Fruit fly (Drosophila melanogaster) whole organism, embryonic: Measurements from ENCODE around the gene CG32631.

Experiments used
- Adf1 ChIP-seq: fragments of 200-800 bp; sonication (Bioruptor generic); IDR thresholded peaks from 2 replicates; pipeline ENCODE4 v1.3.6; 2022; ENCODE audit warnings: missing biosample characterization, missing genetic modification characterization
- Atf3 ChIP-seq: fragments of 200-800 bp; sonication (Bioruptor generic); optimal IDR thresholded peaks from 3 replicates; lab custom pipeline; 2016; ENCODE audit warnings: missing biosample characterization, missing genetic modification characterization
- Blimp-1 ChIP-seq: fragments of 200-800 bp; sonication (Bioruptor generic); optimal IDR thresholded peaks from 3 replicates; lab custom pipeline; 2018; ENCODE audit warnings: missing biosample characterization, missing genetic modification characterization, mild to moderate bottlenecking, moderate library complexity, missing genetic modification reagents
- CG10321 ChIP-seq: fragments of 200-800 bp; sonication (Bioruptor generic); IDR thresholded peaks from 2 replicates; pipeline ENCODE4 v1.3.6; 2022; ENCODE audit warnings: missing biosample characterization, missing genetic modification characterization
- CG11695 ChIP-seq: fragments of 200-800 bp; sonication (Bioruptor generic); IDR thresholded peaks from 3 replicates; pipeline ENCODE4 v1.3.6; 2022; ENCODE audit warnings: missing biosample characterization, missing genetic modification characterization
- CG14050 ChIP-seq: fragments of 200-800 bp; sonication (Bioruptor generic); IDR thresholded peaks from 3 replicates; pipeline ENCODE4 v1.3.6; 2022; ENCODE audit warnings: missing biosample characterization, missing genetic modification characterization
- CG15514 ChIP-seq: fragments of 200-800 bp; sonication (Bioruptor generic); optimal IDR thresholded peaks from 3 replicates; lab custom pipeline; 2017; ENCODE audit warnings: missing biosample characterization, missing genetic modification characterization, mild to moderate bottlenecking, moderate library complexity, missing genetic modification reagents
- CG16815 ChIP-seq: fragments of 200-800 bp; sonication (Bioruptor generic); optimal IDR thresholded peaks from 3 replicates; lab custom pipeline; 2017; ENCODE audit warnings: missing biosample characterization, mild to moderate bottlenecking, missing genetic modification characterization
- CG16863 ChIP-seq: fragments of 200-800 bp; sonication (Bioruptor generic); optimal IDR thresholded peaks from 3 replicates; lab custom pipeline; 2016; ENCODE audit warnings: missing biosample characterization, missing genetic modification characterization
- CG1832 ChIP-seq: fragments of 200-800 bp; sonication (Bioruptor generic); optimal IDR thresholded peaks from 2 replicates; lab custom pipeline; 2017; ENCODE audit warnings: missing biosample characterization, mild to moderate bottlenecking, missing genetic modification characterization, inconsistent platforms
- CG2116 ChIP-seq: fragments of 200-800 bp; sonication (Bioruptor generic); optimal IDR thresholded peaks from 3 replicates; lab custom pipeline; 2018; ENCODE audit warnings: missing biosample characterization, mild to moderate bottlenecking, missing genetic modification characterization
- CG30403 ChIP-seq: fragments of 200-800 bp; sonication (Bioruptor generic); optimal IDR thresholded peaks from 3 replicates; lab custom pipeline; 2016; ENCODE audit warnings: missing biosample characterization, missing genetic modification characterization
- CG34422 ChIP-seq: fragments of 200-800 bp; sonication (Bioruptor generic); IDR thresholded peaks from 3 replicates; pipeline ENCODE4 v1.3.6; 2022; ENCODE audit warnings: missing biosample characterization, missing genetic modification characterization
- CG4282 ChIP-seq: fragments of 200-800 bp; sonication (Bioruptor generic); optimal IDR thresholded peaks from 2 replicates; lab custom pipeline; 2016; ENCODE audit warnings: missing biosample characterization, missing genetic modification characterization
- CG7839 ChIP-seq: fragments of 200-800 bp; sonication (Bioruptor generic); optimal IDR thresholded peaks from 3 replicates; lab custom pipeline; 2018; ENCODE audit warnings: missing biosample characterization, mild to moderate bottlenecking, missing genetic modification characterization, moderate library complexity
- CG7963 ChIP-seq: fragments of 200-800 bp; sonication (Bioruptor generic); IDR thresholded peaks from 3 replicates; pipeline ENCODE4 v1.3.6; 2022; ENCODE audit warnings: missing biosample characterization, missing genetic modification characterization; ENCODE audit not compliant: partially characterized antibody
- CG8944 ChIP-seq: fragments of 200-800 bp; sonication (Bioruptor generic); optimal IDR thresholded peaks from 3 replicates; lab custom pipeline; 2016; ENCODE audit warnings: missing biosample characterization, missing genetic modification characterization
- CG9797 ChIP-seq: fragments of 200-800 bp; sonication (Bioruptor generic); optimal IDR thresholded peaks from 3 replicates; lab custom pipeline; 2018; ENCODE audit warnings: missing biosample characterization, mild to moderate bottlenecking, missing genetic modification characterization
- CrebB ChIP-seq: fragments of 200-800 bp; sonication (Bioruptor generic); optimal IDR thresholded peaks from 3 replicates; lab custom pipeline; 2018; ENCODE audit warnings: missing biosample characterization, mild to moderate bottlenecking, missing genetic modification characterization
- Dp ChIP-seq: fragments of 200-800 bp; sonication (Bioruptor generic); optimal IDR thresholded peaks from 2 replicates; lab custom pipeline; 2018; ENCODE audit warnings: missing biosample characterization, mild to moderate bottlenecking, missing genetic modification characterization, moderate library complexity
- Drgx ChIP-seq: fragments of 200-800 bp; sonication (Bioruptor generic); IDR thresholded peaks from 2 replicates; pipeline ENCODE4 v1.3.6; 2022; ENCODE audit warnings: missing biosample characterization, missing genetic modification characterization
- E2f1 ChIP-seq: fragments of 200-800 bp; sonication (Bioruptor generic); IDR thresholded peaks from 2 replicates; pipeline ENCODE4 v1.3.6; 2022; ENCODE audit warnings: missing biosample characterization, missing genetic modification characterization
- E2f2 ChIP-seq: fragments of 200-800 bp; sonication (Bioruptor generic); IDR thresholded peaks from 2 replicates; pipeline ENCODE4 v1.3.6; 2022; ENCODE audit warnings: missing biosample characterization, missing genetic modification characterization
- Elba2 ChIP-seq: fragments of 200-800 bp; sonication (Bioruptor generic); optimal IDR thresholded peaks from 3 replicates; lab custom pipeline; 2016; ENCODE audit warnings: missing biosample characterization, missing genetic modification characterization
- Ets97D ChIP-seq: fragments of 200-800 bp; sonication (Bioruptor generic); optimal IDR thresholded peaks from 3 replicates; lab custom pipeline; 2016; ENCODE audit warnings: missing biosample characterization, missing genetic modification characterization
- Fer3 ChIP-seq: fragments of 200-800 bp; sonication (Bioruptor generic); optimal IDR thresholded peaks from 2 replicates; lab custom pipeline; 2018; ENCODE audit warnings: missing biosample characterization, mild to moderate bottlenecking, missing genetic modification characterization, moderate library complexity
- Hmx ChIP-seq: fragments of 200-800 bp; sonication (Bioruptor generic); optimal IDR thresholded peaks from 2 replicates; lab custom pipeline; 2016; ENCODE audit warnings: missing biosample characterization, missing genetic modification characterization
- Hr51 ChIP-seq, 2 experiments: fragments of 200-800 bp; sonication (Bioruptor generic); optimal IDR thresholded peaks; 2 replicates in 1 of 2; 3 replicates in 1 of 2; lab custom pipeline; 2016 to 2018; ENCODE audit warnings: missing biosample characterization in 2 of 2, missing genetic modification characterization in 2 of 2, mild to moderate bottlenecking in 1 of 2, moderate library complexity in 1 of 2
- Optix ChIP-seq: fragments of 200-800 bp; sonication (Bioruptor generic); IDR thresholded peaks from 3 replicates; pipeline ENCODE4 v1.3.6; 2022; ENCODE audit warnings: missing biosample characterization, missing genetic modification characterization
- Sox100B ChIP-seq: fragments of 200-800 bp; sonication (Bioruptor generic); optimal IDR thresholded peaks from 3 replicates; lab custom pipeline; 2018; ENCODE audit warnings: missing biosample characterization, mild to moderate bottlenecking, missing genetic modification characterization
- Sry-δ ChIP-seq: fragments of 200-800 bp; sonication (Bioruptor generic); optimal IDR thresholded peaks from 2 replicates; lab custom pipeline; 2016; ENCODE audit warnings: missing biosample characterization, missing genetic modification characterization
- al ChIP-seq: fragments of 200-800 bp; sonication (Bioruptor generic); IDR thresholded peaks from 2 replicates; pipeline ENCODE4 v1.3.6; 2022; ENCODE audit warnings: missing biosample characterization, missing genetic modification characterization
- ap ChIP-seq: fragments of 200-800 bp; sonication (Bioruptor generic); IDR thresholded peaks from 2 replicates; pipeline ENCODE4 v1.3.6; 2022; ENCODE audit warnings: missing biosample characterization, missing genetic modification characterization
- ara ChIP-seq: fragments of 200-800 bp; sonication (Bioruptor generic); IDR thresholded peaks from 2 replicates; pipeline ENCODE4 v1.3.6; 2022; ENCODE audit warnings: missing biosample characterization, missing genetic modification characterization
- bigmax ChIP-seq: fragments of 200-800 bp; sonication (Bioruptor generic); optimal IDR thresholded peaks from 2 replicates; lab custom pipeline; 2018; ENCODE audit warnings: missing biosample characterization, mild to moderate bottlenecking, missing genetic modification characterization
- fd102C ChIP-seq: fragments of 200-800 bp; sonication (Bioruptor generic); optimal IDR thresholded peaks from 2 replicates; lab custom pipeline; 2018; ENCODE audit warnings: missing biosample characterization, mild to moderate bottlenecking, missing genetic modification characterization, moderate library complexity
- fru ChIP-seq: fragments of >200 bp; optimal IDR thresholded peaks from 2 replicates; lab custom pipeline; 2017
- gem ChIP-seq: fragments of 200-800 bp; sonication (Bioruptor generic); optimal IDR thresholded peaks from 2 replicates; lab custom pipeline; 2019; ENCODE audit warnings: missing biosample characterization, mild to moderate bottlenecking, missing genetic modification characterization, moderate library complexity
- gsb ChIP-seq: fragments of 200-800 bp; sonication (Bioruptor generic); IDR thresholded peaks from 2 replicates; pipeline ENCODE4 v1.3.6; 2022; ENCODE audit warnings: missing biosample characterization, missing genetic modification characterization
- kay ChIP-seq: fragments of 200-800 bp; sonication (Bioruptor generic); optimal IDR thresholded peaks from 2 replicates; lab custom pipeline; 2016; ENCODE audit warnings: missing biosample characterization, missing genetic modification characterization
- ken ChIP-seq: fragments of 200-800 bp; sonication (Bioruptor generic); IDR thresholded peaks from 3 replicates; pipeline ENCODE4 v1.3.6; 2022; ENCODE audit warnings: missing biosample characterization, missing genetic modification characterization
- knrl ChIP-seq: fragments of 200-800 bp; sonication (Bioruptor generic); IDR thresholded peaks from 3 replicates; pipeline ENCODE4 v1.3.6; 2022; ENCODE audit warnings: missing biosample characterization, missing genetic modification characterization; ENCODE audit not compliant: partially characterized antibody
- pum ChIP-seq: fragments of 200-800 bp; sonication (Bioruptor generic); optimal IDR thresholded peaks from 2 replicates; lab custom pipeline; 2016; ENCODE audit warnings: missing biosample characterization, missing genetic modification characterization
- repo ChIP-seq: fragments of 200-800 bp; sonication (Bioruptor generic); optimal IDR thresholded peaks from 2 replicates; lab custom pipeline; 2016; ENCODE audit warnings: missing biosample characterization, missing genetic modification characterization
- stwl ChIP-seq: fragments of 200-800 bp; sonication (Bioruptor generic); optimal IDR thresholded peaks from 3 replicates; lab custom pipeline; 2018; ENCODE audit warnings: missing biosample characterization, mild to moderate bottlenecking, missing genetic modification characterization, moderate library complexity
- tna ChIP-seq: fragments of 200-800 bp; sonication (Bioruptor generic); IDR thresholded peaks from 2 replicates; pipeline ENCODE4 v1.3.6; 2022; ENCODE audit warnings: missing biosample characterization, missing genetic modification characterization; ENCODE audit not compliant: partially characterized antibody
- ttk ChIP-seq: fragments of 200-800 bp; sonication (Bioruptor generic); IDR thresholded peaks from 2 replicates; pipeline ENCODE4 v2.1.2; 2022; ENCODE audit warnings: missing biosample characterization, missing genetic modification characterization
- zfh1 ChIP-seq: fragments of 200-800 bp; sonication (Bioruptor generic); IDR thresholded peaks from 3 replicates; pipeline ENCODE4 v1.3.6; 2022; ENCODE audit warnings: missing biosample characterization, missing genetic modification characterization

The CG32631 gene

DNA sequence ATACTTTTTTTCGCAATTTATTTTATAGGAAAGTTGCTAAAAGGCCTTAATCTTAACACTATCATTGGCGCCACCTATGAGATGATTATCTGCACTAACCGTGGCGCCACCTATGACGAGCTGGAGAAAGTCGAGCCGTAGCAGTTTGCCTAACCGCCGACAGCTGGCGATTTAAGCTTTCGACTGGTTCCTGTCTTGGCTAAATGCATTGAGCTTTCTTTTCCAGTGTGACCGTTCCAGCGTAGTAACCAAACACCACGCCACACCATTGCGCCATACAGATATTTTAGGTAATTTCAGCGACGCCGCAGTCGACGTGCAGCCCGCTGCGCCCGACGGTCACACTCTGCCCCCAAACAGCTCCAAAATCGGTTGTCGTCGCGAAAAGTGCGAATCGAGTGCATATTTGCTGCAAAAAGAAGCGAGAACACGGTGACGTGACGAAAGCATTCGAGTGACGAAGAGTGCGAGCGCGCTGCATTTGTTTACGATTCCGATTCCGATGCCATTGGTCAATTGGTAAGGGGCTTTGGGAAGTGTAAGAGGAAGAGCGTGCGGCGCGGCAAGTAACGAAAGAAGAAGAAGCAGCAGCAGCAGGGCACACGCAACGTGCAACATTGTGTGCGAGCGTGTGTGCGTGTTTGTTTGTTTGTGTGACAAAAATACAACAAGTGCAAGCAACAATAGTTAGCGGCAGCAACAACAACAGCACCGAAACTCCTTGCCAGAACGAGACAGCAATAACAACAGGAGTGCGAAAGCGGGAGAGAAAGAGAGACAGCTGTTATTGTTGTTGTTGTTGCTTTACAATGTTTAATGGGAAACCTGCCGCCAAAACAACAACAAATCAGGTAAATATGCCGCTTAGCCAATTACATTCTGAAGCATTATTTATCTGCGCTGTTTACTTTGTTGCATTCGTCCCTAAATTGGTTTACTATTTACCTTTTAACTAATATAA, 7.5 kb downstream of the CG32631 start, which contains the start of the genes CG46311 and Tpst (continued):
- TF ChIP-seq CG15514 (GFP tag; lab: Kevin White, UChicago): peak; percentile 79
- peak; percentile 66 for TF ChIP-seq CG7839 (tag; lab: Kevin White, UChicago)
- peak; percentile 54; the same call in 1 of the 3 replicates for TF ChIP-seq ken (GFP tag; lab: Robert Waterston, UW)
- peak; percentile 72; the same call in 2 of the 3 replicates for TF ChIP-seq zfh1 (GFP tag; lab: Robert Waterston, UW)
- peak; percentile 59 for TF ChIP-seq CG4282
- peak; percentile 34; the same call in 1 of the 2 replicates for TF ChIP-seq ttk
- peak; percentile 26; the same call in 1 of the 2 replicates for TF ChIP-seq al (GFP tag; lab: Robert Waterston, UW)
- TF ChIP-seq CG9797: peak; percentile 100
- TF ChIP-seq CrebB (tag; lab: Kevin White, UChicago): no peak
- peak; percentile 50 for TF ChIP-seq Sry-δ
- 0 out of 2 replicates have a peak, but pooled peaks have one; percentile 20 for TF ChIP-seq ap
- TF ChIP-seq kay (GFP tag; lab: Kevin White, UChicago): no peak
- no peak for TF ChIP-seq Fer3 (tag; lab: Kevin White, UChicago)
- TF ChIP-seq CG16863 (GFP tag; lab: Kevin White, UChicago): peak; percentile 48
- peak; percentile 58 for TF ChIP-seq pum (GFP tag; lab: Kevin White, UChicago)
- TF ChIP-seq knrl (GFP tag; lab: Robert Waterston, UW): peak; percentile 48; the same call in 1 of the 3 replicates
- no peak for TF ChIP-seq CG14050 (GFP tag; lab: Robert Waterston, UW)
- TF ChIP-seq Optix (GFP tag; lab: Robert Waterston, UW): peak; percentile 60; the same call in 1 of the 3 replicates
- peak; percentile 12 for TF ChIP-seq bigmax
- TF ChIP-seq fru (lab: Kevin White, UChicago): no peak
- TF ChIP-seq CG11695: no peak
- peak; percentile 58 for TF ChIP-seq ara (GFP tag; lab: Robert Waterston, UW)
- TF ChIP-seq CG1832 (GFP tag; lab: Kevin White, UChicago): peak; percentile 44
- peak; percentile 89 for TF ChIP-seq Adf1 (GFP tag; lab: Robert Waterston, UW)
- TF ChIP-seq CG10321: 0 out of 2 replicates have a peak, but pooled peaks have one; percentile 41
- TF ChIP-seq CG30403 (GFP tag; lab: Kevin White, UChicago): peak; percentile 60
- no peak for TF ChIP-seq Sox100B (GFP tag; lab: Kevin White, UChicago)
- peak; percentile 5 to 35 for TF ChIP-seq Hr51 (GFP tag; optimal IDR thresholded peaks at IDR 0.05; lab: Kevin White, UChicago)
- no peak for TF ChIP-seq CG7963 (GFP tag; lab: Robert Waterston, UW)
- TF ChIP-seq gem (tag; lab: Kevin White, UChicago): peak; percentile 50
- peak; percentile 65; the same call in 2 of the 3 replicates for TF ChIP-seq CG34422 (GFP tag; lab: Robert Waterston, UW)
- peak; percentile 78 for TF ChIP-seq Ets97D (GFP tag; lab: Kevin White, UChicago)
- TF ChIP-seq Blimp-1 (GFP tag; lab: Kevin White, UChicago): peak; percentile 34
- TF ChIP-seq repo (GFP tag; lab: Kevin White, UChicago): no peak
- peak; percentile 32 for TF ChIP-seq Atf3 (GFP tag; lab: Kevin White, UChicago)
- TF ChIP-seq Elba2 (GFP tag; lab: Kevin White, UChicago): no peak
- TF ChIP-seq E2f1 (GFP tag; lab: Robert Waterston, UW): peak; percentile 38; the same call in 1 of the 2 replicates
- TF ChIP-seq tna (GFP tag; lab: Robert Waterston, UW): no peak; the same call in 1 of the 2 replicates
- peak; percentile 46; the same call in 1 of the 2 replicates for TF ChIP-seq gsb
- TF ChIP-seq fd102C (GFP tag; lab: Kevin White, UChicago): no peak
- peak; percentile 35 for TF ChIP-seq CG16815
- TF ChIP-seq Dp (GFP tag; lab: Kevin White, UChicago): peak; percentile 51
- peak; percentile 27; the same call in 1 of the 2 replicates for TF ChIP-seq Drgx (GFP tag; lab: Robert Waterston, UW)
- no peak for TF ChIP-seq Hmx (GFP tag; lab: Kevin White, UChicago)
- TF ChIP-seq stwl (tag; lab: Kevin White, UChicago): peak; percentile 53
- peak; percentile 34 for TF ChIP-seq CG2116 (GFP tag; lab: Kevin White, UChicago)
- TF ChIP-seq CG8944 (GFP tag; lab: Kevin White, UChicago): peak; percentile 64
- peak; percentile 57 for TF ChIP-seq E2f2 (GFP tag; lab: Robert Waterston, UW)
